Fruit fly (Drosophila melanogaster) whole organism, prepupa: ENCODE results near the gene CG14811.

Experiments used
- CG11762 ChIP-seq: fragments of 200-800 bp; sonication (Bioruptor generic); optimal IDR thresholded peaks from 3 replicates; lab custom pipeline; 2016; ENCODE audit warnings: missing biosample characterization, missing genetic modification characterization; ENCODE audit not compliant: insufficient read depth
- CG1621 ChIP-seq: fragments of 200-800 bp; sonication (Bioruptor generic); optimal IDR thresholded peaks from 3 replicates; lab custom pipeline; 2018; ENCODE audit warnings: missing biosample characterization, mild to moderate bottlenecking, missing genetic modification characterization
- CG3032 ChIP-seq: fragments of 200-800 bp; optimal IDR thresholded peaks from 2 replicates; lab custom pipeline; 2019; ENCODE audit warnings: missing biosample characterization, mild to moderate bottlenecking, missing genetic modification characterization, moderate library complexity
- CG3919 ChIP-seq: fragments of 200-800 bp; sonication (Bioruptor generic); optimal IDR thresholded peaks from 3 replicates; lab custom pipeline; 2016; ENCODE audit warnings: missing biosample characterization, missing genetic modification characterization
- CG4318 ChIP-seq: fragments of 200-800 bp; sonication (Bioruptor generic); optimal IDR thresholded peaks from 3 replicates; lab custom pipeline; 2017; ENCODE audit warnings: missing biosample characterization, mild to moderate bottlenecking, missing genetic modification characterization
- CG8119 ChIP-seq: fragments of 200-800 bp; sonication (Bioruptor generic); IDR thresholded peaks from 3 replicates; pipeline ENCODE4 v1.3.6; 2022; ENCODE audit warnings: missing biosample characterization, missing genetic modification characterization
- Eip93F ChIP-seq: fragments of 200-800 bp; sonication (Bioruptor generic); optimal IDR thresholded peaks from 2 replicates; lab custom pipeline; 2016; ENCODE audit warnings: missing biosample characterization, mild to moderate bottlenecking, missing genetic modification characterization
- Ets21C ChIP-seq: fragments of 200-800 bp; sonication (Bioruptor generic); optimal IDR thresholded peaks from 3 replicates; lab custom pipeline; 2016; ENCODE audit warnings: missing biosample characterization, missing genetic modification characterization
- Lpt ChIP-seq: fragments of 200-800 bp; sonication (Bioruptor generic); optimal IDR thresholded peaks from 3 replicates; lab custom pipeline; 2016; ENCODE audit warnings: missing biosample characterization, missing genetic modification characterization
- Sox102F ChIP-seq: fragments of 200-800 bp; sonication (Bioruptor generic); optimal IDR thresholded peaks from 2 replicates; lab custom pipeline; 2016; ENCODE audit warnings: missing biosample characterization, mild to moderate bottlenecking, missing genetic modification characterization
- achi ChIP-seq: fragments of 200-800 bp; sonication (Bioruptor generic); optimal IDR thresholded peaks from 3 replicates; lab custom pipeline; 2016; ENCODE audit warnings: missing biosample characterization, missing genetic modification characterization
- salr ChIP-seq, 2 experiments: fragments of 200-800 bp; sonication (Bioruptor generic); optimal IDR thresholded peaks; 3 replicates each; lab custom pipeline; 2016 to 2018; ENCODE audit warnings: missing biosample characterization in 2 of 2, missing genetic modification characterization in 2 of 2, mild to moderate bottlenecking in 1 of 2
- spab ChIP-seq: fragments of 200-800 bp; sonication (Bioruptor generic); optimal IDR thresholded peaks from 2 replicates; lab custom pipeline; 2017; ENCODE audit warnings: missing biosample characterization, mild to moderate bottlenecking, missing genetic modification characterization, missing genetic modification reagents
- svp ChIP-seq: fragments of 200-800 bp; sonication (Bioruptor generic); peaks from one replicate; lab custom pipeline; 2016; ENCODE audit warnings: missing biosample characterization, missing genetic modification characterization

DNA sequence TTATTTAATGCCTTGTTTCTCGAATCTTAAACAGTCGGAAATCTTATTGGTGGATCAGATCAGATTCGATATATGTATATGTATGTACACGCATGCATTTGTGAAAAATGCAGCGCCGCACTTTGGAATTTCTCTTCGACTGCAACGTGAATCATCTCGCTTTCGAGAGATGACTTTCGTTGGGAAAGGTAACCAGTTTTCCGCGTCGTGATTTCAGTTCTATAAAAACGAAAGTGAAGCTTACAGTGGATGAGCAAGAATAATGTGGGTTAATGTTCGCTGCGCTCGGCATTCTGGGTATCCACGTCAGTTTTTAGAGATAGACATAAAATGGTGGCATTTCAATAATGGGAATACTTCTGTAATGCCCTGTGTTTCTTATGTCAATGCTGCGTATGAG is 34.4 kb upstream of the CG14811 start:
- no peak for TF ChIP-seq CG4318
- no peak for TF ChIP-seq spab
- TF ChIP-seq CG8119 (GFP tag; lab: Robert Waterston, UW): no peak
- no peak for TF ChIP-seq Sox102F (GFP tag; lab: Kevin White, UChicago)
- TF ChIP-seq CG3032 (tag; lab: Kevin White, UChicago): no peak
- TF ChIP-seq salr (GFP tag; optimal IDR thresholded peaks at IDR 0.05; lab: Kevin White, UChicago): no peak
- TF ChIP-seq Lpt: no peak
- no peak for TF ChIP-seq Ets21C
- TF ChIP-seq Eip93F: no peak
- no peak for TF ChIP-seq CG3919 (GFP tag; lab: Kevin White, UChicago)
- no peak for TF ChIP-seq CG11762 (GFP tag; lab: Kevin White, UChicago)
- no peak for TF ChIP-seq CG1621 (tag; lab: Kevin White, UChicago)
- TF ChIP-seq svp (GFP tag; lab: Kevin White, UChicago): no peak
- TF ChIP-seq achi (GFP tag; lab: Kevin White, UChicago): no peak
